Worm (Caenorhabditis elegans) whole organism, late embryonic: ENCODE data around the gene cpr-2.

ENCODE experiments used
- ahr-1 ChIP-seq: sonication (generic microtip); optimal IDR thresholded peaks from 2 replicates; lab custom pipeline; 2016; ENCODE audit warnings: missing genetic modification characterization, missing compliant biosample characterization
- dve-1 ChIP-seq: sonication (generic microtip); optimal IDR thresholded peaks from 2 replicates; lab custom pipeline; 2017; ENCODE audit warnings: antibody characterized with exemption, mild to moderate bottlenecking, missing genetic modification characterization, missing compliant biosample characterization
- fkh-10 ChIP-seq: fragments of 150-350 bp; optimal IDR thresholded peaks from 2 replicates; lab custom pipeline; 2014; ENCODE audit warnings: missing biosample characterization, missing genetic modification reagents, missing genetic modification characterization
- lim-6 ChIP-seq: sonication (generic microtip); optimal IDR thresholded peaks from 2 replicates; lab custom pipeline; 2016; ENCODE audit warnings: missing genetic modification characterization, missing compliant biosample characterization
- mec-3 ChIP-seq: sonication (generic microtip); optimal IDR thresholded peaks from 2 replicates; lab custom pipeline; 2016; ENCODE audit warnings: borderline replicate concordance, missing genetic modification characterization, missing compliant biosample characterization
- pha-2 ChIP-seq: sonication (generic microtip); optimal IDR thresholded peaks from 2 replicates; lab custom pipeline; 2017; ENCODE audit warnings: mild to moderate bottlenecking, missing genetic modification characterization, missing compliant biosample characterization
- pqm-1 ChIP-seq: sonication (generic microtip); optimal IDR thresholded peaks from 2 replicates; lab custom pipeline; 2016; ENCODE audit warnings: missing genetic modification characterization, missing compliant biosample characterization
- pros-1 ChIP-seq: fragments of 150-350 bp; optimal IDR thresholded peaks from 2 replicates; lab custom pipeline; 2014; ENCODE audit warnings: missing biosample characterization, missing genetic modification reagents, missing genetic modification characterization

ce11 chrV:16499006-16499405 lies 34.9 kb downstream of the cpr-2 start, which contains the start of gene F36D3.1:
- TF ChIP-seq ahr-1, result no peak
- no peak for TF ChIP-seq pha-2 (tag; lab: Kevin White, UChicago)
- TF ChIP-seq fkh-10 (GFP tag; lab: Kevin White, UChicago), result no peak
- no peak for TF ChIP-seq pros-1 (tag; lab: Kevin White, UChicago)
- no peak for TF ChIP-seq pqm-1
- no peak for TF ChIP-seq dve-1
- no peak for TF ChIP-seq mec-3 (tag; lab: Kevin White, UChicago)
- TF ChIP-seq lim-6 (tag; lab: Kevin White, UChicago), result no peak
